Worm (Caenorhabditis elegans): Measurements from ENCODE around the gene xnd-1.

DNA sequence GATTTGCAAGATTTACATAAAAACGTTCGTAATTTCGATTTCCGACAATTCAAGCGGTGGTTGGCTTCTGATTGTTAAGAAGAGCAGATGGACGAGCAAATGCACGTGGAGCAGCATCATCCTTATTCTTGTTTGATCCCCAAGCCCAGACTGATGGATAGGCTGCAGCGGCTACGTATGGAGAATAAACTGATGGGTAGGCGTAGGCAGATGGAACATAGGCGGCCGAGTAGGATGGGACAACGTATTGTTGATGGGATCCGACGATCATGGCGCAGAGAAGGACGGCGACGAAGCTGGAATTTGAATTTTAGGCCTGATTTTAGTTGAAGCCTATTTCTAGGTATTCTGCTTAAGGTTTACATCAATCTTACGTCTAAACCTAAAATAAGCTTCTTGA lies 36.0 kb upstream of the xnd-1 start:
- TF ChIP-seq rnt-1 (tag; optimal IDR thresholded peaks at IDR 0.05) (no peak), xbp-1 (tag; optimal IDR thresholded peaks at IDR 0.05) (no peak), zag-1 (tag; optimal IDR thresholded peaks at IDR 0.05) (no peak), ama-1 (optimal IDR thresholded peaks at IDR 0.05) (no peak), fkh-10 (GFP tag; optimal IDR thresholded peaks at IDR 0.05) (no peak), dpl-1 (GFP tag; optimal IDR thresholded peaks at IDR 0.05) (no peak), nhr-237 (tag; optimal IDR thresholded peaks at IDR 0.05) (no peak), hlh-17 (GFP tag; optimal IDR thresholded peaks at IDR 0.05; ENCODE audit: borderline replicate concordance) (no peak), lin-13 (GFP tag; optimal IDR thresholded peaks at IDR 0.05) (no peak)
